Worm (Caenorhabditis elegans) whole organism, L4 larva: Measurements from ENCODE around the gene C49H3.16.

ENCODE experiments used
- D1046.2 ChIP-seq: fragments of 200-800 bp; sonication (Bioruptor generic); IDR thresholded peaks from 2 replicates; pipeline ENCODE4 v1.3.6; 2022; ENCODE audit warnings: missing genetic modification characterization, missing compliant biosample characterization
- F10B5.3 ChIP-seq: sonication (generic microtip); optimal IDR thresholded peaks from 2 replicates; lab custom pipeline; 2016; ENCODE audit warnings: mild to moderate bottlenecking, missing genetic modification characterization, missing compliant biosample characterization
- F49E8.2 ChIP-seq: sonication (generic microtip); optimal IDR thresholded peaks from 2 replicates; lab custom pipeline; 2016; ENCODE audit warnings: missing compliant biosample characterization, mild to moderate bottlenecking, missing genetic modification characterization, borderline replicate concordance
- R02D3.7 ChIP-seq: fragments of 150-350 bp; sonication (generic microtip); optimal IDR thresholded peaks from 3 replicates; lab custom pipeline; 2014; ENCODE audit warnings: missing biosample characterization, missing genetic modification characterization
- T20F7.1 ChIP-seq: fragments of 200-800 bp; sonication (Bioruptor generic); optimal IDR thresholded peaks from 2 replicates; lab custom pipeline; 2018; ENCODE audit warnings: mild to moderate bottlenecking, missing genetic modification characterization, missing compliant biosample characterization
- T26A8.4 ChIP-seq: fragments of 200-800 bp; sonication (Bioruptor generic); IDR thresholded peaks from 2 replicates; pipeline ENCODE4 v1.3.6; 2022; ENCODE audit warnings: missing genetic modification characterization, missing compliant biosample characterization
- Y48G9A.11 ChIP-seq: fragments of 200-800 bp; sonication (Bioruptor generic); IDR thresholded peaks from 2 replicates; pipeline ENCODE4 v1.3.6; 2022; ENCODE audit warnings: missing genetic modification reagents, missing genetic modification characterization, missing compliant biosample characterization
- Y5F2A.4 ChIP-seq: fragments of 200-800 bp; sonication (Bioruptor generic); optimal IDR thresholded peaks from 2 replicates; lab custom pipeline; 2018; ENCODE audit warnings: mild to moderate bottlenecking, missing genetic modification characterization, missing compliant biosample characterization
- ZK337.2 ChIP-seq: fragments of 200-800 bp; sonication (Bioruptor generic); IDR thresholded peaks from 2 replicates; pipeline ENCODE4 v1.3.6; 2022; ENCODE audit warnings: missing genetic modification reagents, missing genetic modification characterization, missing compliant biosample characterization
- ZK546.5 ChIP-seq, 2 experiments: sonication (generic microtip); optimal IDR thresholded peaks; 2 replicates each; lab custom pipeline; 2017; ENCODE audit warnings: missing biosample characterization in 2 of 2, missing genetic modification characterization in 2 of 2
- aha-1 ChIP-seq: fragments of 150-350 bp; peaks from one replicate; lab custom pipeline; 2014; ENCODE audit warnings: missing biosample characterization, missing genetic modification characterization
- ama-1 ChIP-seq: fragments of 150-350 bp; optimal IDR thresholded peaks from 2 replicates; lab custom pipeline; 2014; ENCODE audit warnings: inconsistent platforms, mixed read lengths
- ceh-28 ChIP-seq: fragments of 150-350 bp; optimal IDR thresholded peaks from 2 replicates; lab custom pipeline; 2014; ENCODE audit warnings: missing biosample characterization, missing genetic modification reagents, missing genetic modification characterization
- ceh-62 ChIP-seq: sonication (generic microtip); optimal IDR thresholded peaks from 2 replicates; lab custom pipeline; 2017; ENCODE audit warnings: missing biosample characterization, missing genetic modification characterization
- ctbp-1 ChIP-seq: fragments of 200-800 bp; sonication (Bioruptor generic); IDR thresholded peaks from 2 replicates; pipeline ENCODE4 v1.3.6; 2022; ENCODE audit warnings: missing genetic modification reagents, missing genetic modification characterization, missing compliant biosample characterization
- daf-12 ChIP-seq: fragments of 150-350 bp; optimal IDR thresholded peaks from 2 replicates; lab custom pipeline; 2014; ENCODE audit warnings: missing biosample characterization, missing genetic modification reagents, missing genetic modification characterization
- daf-16 ChIP-seq, 3 experiments: sonication (generic microtip); optimal IDR thresholded peaks; 2 replicates each; lab custom pipeline; 2016 to 2017; ENCODE audit warnings: missing genetic modification characterization in 3 of 3, missing genetic modification reagents in 3 of 3, mild to moderate bottlenecking in 2 of 3, missing compliant biosample characterization in 2 of 3, missing biosample characterization in 1 of 3, moderate library complexity in 1 of 3
- dmd-6 ChIP-seq: fragments of 200-800 bp; sonication (Bioruptor generic); IDR thresholded peaks from 2 replicates; pipeline ENCODE4 v1.3.6; 2022; ENCODE audit warnings: missing genetic modification reagents, missing genetic modification characterization, missing compliant biosample characterization
- dmd-8 ChIP-seq: fragments of 200-800 bp; sonication (Bioruptor generic); IDR thresholded peaks from 2 replicates; pipeline ENCODE4 v1.3.6; 2022; ENCODE audit warnings: missing genetic modification characterization, missing compliant biosample characterization
- dpl-1 ChIP-seq: fragments of 150-350 bp; optimal IDR thresholded peaks from 2 replicates; lab custom pipeline; 2014; ENCODE audit warnings: missing biosample characterization, missing genetic modification reagents, missing genetic modification characterization
- dve-1 ChIP-seq: sonication (generic microtip); optimal IDR thresholded peaks from 2 replicates; lab custom pipeline; 2017; ENCODE audit warnings: antibody characterized with exemption, mild to moderate bottlenecking, missing genetic modification characterization, missing compliant biosample characterization; ENCODE audit not compliant: insufficient read depth
- fos-1 ChIP-seq: fragments of 150-350 bp; optimal IDR thresholded peaks from 2 replicates; lab custom pipeline; 2014; ENCODE audit warnings: missing biosample characterization, missing genetic modification characterization
- gei-8 ChIP-seq: fragments of 200-800 bp; sonication (Bioruptor generic); optimal IDR thresholded peaks from 2 replicates; lab custom pipeline; 2018; ENCODE audit warnings: mild to moderate bottlenecking, missing genetic modification characterization, missing compliant biosample characterization
- hif-1 ChIP-seq, 2 experiments: sonication (generic microtip); optimal IDR thresholded peaks; 2 replicates each; lab custom pipeline; 2016 to 2017; ENCODE audit warnings: missing compliant biosample characterization in 2 of 2, missing genetic modification characterization in 2 of 2, missing genetic modification reagents in 2 of 2, missing genotype in 2 of 2, mild to moderate bottlenecking in 1 of 2
- hlh-11 ChIP-seq: fragments of 200-800 bp; sonication (Bioruptor generic); optimal IDR thresholded peaks from 2 replicates; lab custom pipeline; 2018; ENCODE audit warnings: mild to moderate bottlenecking, missing genetic modification characterization, missing compliant biosample characterization
- hlh-30 ChIP-seq: sonication (generic microtip); optimal IDR thresholded peaks from 2 replicates; lab custom pipeline; 2017; ENCODE audit warnings: antibody characterized with exemption, mild to moderate bottlenecking, missing genetic modification characterization, missing compliant biosample characterization; ENCODE audit not compliant: insufficient read depth
- hmg-1.1 ChIP-seq: fragments of 200-800 bp; sonication (Bioruptor generic); IDR thresholded peaks from 2 replicates; pipeline ENCODE4 v1.3.6; 2022; ENCODE audit warnings: missing genetic modification reagents, missing genetic modification characterization, missing compliant biosample characterization
- jun-1 ChIP-seq: fragments of 150-350 bp; optimal IDR thresholded peaks from 2 replicates; lab custom pipeline; 2014; ENCODE audit warnings: missing biosample characterization, missing genetic modification reagents, missing genetic modification characterization
- lim-7 ChIP-seq: fragments of 200-800 bp; sonication (Bioruptor generic); IDR thresholded peaks from 2 replicates; pipeline ENCODE4 v1.3.6; 2022; ENCODE audit warnings: missing genetic modification characterization, missing compliant biosample characterization
- lsy-2 ChIP-seq, 2 experiments: fragments of 150-350 bp in 1 of 2; sonication (generic microtip) in 1 of 2; optimal IDR thresholded peaks; 2 replicates each; lab custom pipeline; 2014 to 2017; ENCODE audit warnings: missing biosample characterization in 2 of 2, missing genetic modification characterization in 2 of 2
- mdl-1 ChIP-seq, 2 experiments: fragments of 150-350 bp in 1 of 2; sonication (generic microtip) in 1 of 2; optimal IDR thresholded peaks; 2 replicates each; lab custom pipeline; 2014 to 2017; ENCODE audit warnings: missing biosample characterization in 2 of 2, missing genetic modification characterization in 2 of 2
- mep-1 ChIP-seq: fragments of 150-350 bp; sonication (generic microtip); optimal IDR thresholded peaks from 3 replicates; lab custom pipeline; 2014; ENCODE audit warnings: missing biosample characterization, missing genetic modification characterization
- mes-2 ChIP-seq: sonication (generic microtip); optimal IDR thresholded peaks from 2 replicates; lab custom pipeline; 2016; ENCODE audit warnings: missing genotype, mild to moderate bottlenecking, missing genetic modification characterization, missing compliant biosample characterization; ENCODE audit not compliant: poor library complexity, severe bottlenecking
- mxl-3 ChIP-seq: fragments of 200-800 bp; sonication (Bioruptor generic); optimal IDR thresholded peaks from 2 replicates; lab custom pipeline; 2018; ENCODE audit warnings: mild to moderate bottlenecking, missing genetic modification characterization, missing compliant biosample characterization
- nhr-10 ChIP-seq: fragments of 150-350 bp; optimal IDR thresholded peaks from 2 replicates; lab custom pipeline; 2014; ENCODE audit warnings: missing biosample characterization, missing genetic modification characterization
- nhr-237 ChIP-seq: sonication (generic microtip); optimal IDR thresholded peaks from 2 replicates; lab custom pipeline; 2017; ENCODE audit warnings: missing biosample characterization, missing genetic modification characterization
- nhr-6 ChIP-seq: fragments of 150-350 bp; optimal IDR thresholded peaks from 2 replicates; lab custom pipeline; 2014; ENCODE audit warnings: missing biosample characterization, missing genetic modification characterization
- nhr-77 ChIP-seq: fragments of 150-350 bp; optimal IDR thresholded peaks from 2 replicates; lab custom pipeline; 2014; ENCODE audit warnings: missing biosample characterization, missing genetic modification characterization
- pqm-1 ChIP-seq: sonication (generic microtip); optimal IDR thresholded peaks from 2 replicates; lab custom pipeline; 2017; ENCODE audit warnings: missing biosample characterization, missing genetic modification characterization
- snpc-1.2 ChIP-seq: fragments of 200-800 bp; sonication (Bioruptor generic); IDR thresholded peaks from 2 replicates; pipeline ENCODE4 v1.3.6; 2022; ENCODE audit warnings: missing genetic modification reagents, missing genetic modification characterization, missing compliant biosample characterization
- spr-1 ChIP-seq: sonication (generic microtip); optimal IDR thresholded peaks from 2 replicates; lab custom pipeline; 2016; ENCODE audit warnings: mild to moderate bottlenecking, missing genetic modification characterization, missing compliant biosample characterization
- spr-3 ChIP-seq: fragments of 200-800 bp; sonication (Bioruptor generic); optimal IDR thresholded peaks from 2 replicates; lab custom pipeline; 2018; ENCODE audit warnings: mild to moderate bottlenecking, missing genetic modification characterization, missing compliant biosample characterization
- tag-97 ChIP-seq: fragments of 200-800 bp; sonication (Bioruptor generic); IDR thresholded peaks from 2 replicates; pipeline ENCODE4 v1.3.6; 2022; ENCODE audit warnings: missing genetic modification characterization, missing compliant biosample characterization
- unc-39 ChIP-seq: sonication (generic microtip); optimal IDR thresholded peaks from 2 replicates; lab custom pipeline; 2017; ENCODE audit warnings: missing biosample characterization, missing genetic modification characterization
- unc-62 ChIP-seq, 3 experiments: fragments of 150-350 bp in 1 of 3; sonication (generic microtip); optimal IDR thresholded peaks in 2 of 3; peaks in 1 of 3; 1 replicate in 1 of 3; 2 replicates in 2 of 3; lab custom pipeline; 2014 to 2017; ENCODE audit warnings: missing biosample characterization in 3 of 3, missing genetic modification characterization in 3 of 3, missing genetic modification reagents in 3 of 3, missing genotype in 1 of 3
- vab-7 ChIP-seq: fragments of 200-800 bp; sonication (Bioruptor generic); IDR thresholded peaks from 2 replicates; pipeline ENCODE4 v1.3.6; 2022; ENCODE audit warnings: missing genetic modification reagents, missing genetic modification characterization, missing compliant biosample characterization
- zfp-2 ChIP-seq: sonication (generic microtip); optimal IDR thresholded peaks from 2 replicates; lab custom pipeline; 2016; ENCODE audit warnings: mild to moderate bottlenecking, missing genetic modification characterization, missing compliant biosample characterization
- zip-2 ChIP-seq: fragments of 150-350 bp; optimal IDR thresholded peaks from 2 replicates; lab custom pipeline; 2014; ENCODE audit warnings: missing biosample characterization, missing genetic modification characterization

Gene C49H3.16

DNA sequence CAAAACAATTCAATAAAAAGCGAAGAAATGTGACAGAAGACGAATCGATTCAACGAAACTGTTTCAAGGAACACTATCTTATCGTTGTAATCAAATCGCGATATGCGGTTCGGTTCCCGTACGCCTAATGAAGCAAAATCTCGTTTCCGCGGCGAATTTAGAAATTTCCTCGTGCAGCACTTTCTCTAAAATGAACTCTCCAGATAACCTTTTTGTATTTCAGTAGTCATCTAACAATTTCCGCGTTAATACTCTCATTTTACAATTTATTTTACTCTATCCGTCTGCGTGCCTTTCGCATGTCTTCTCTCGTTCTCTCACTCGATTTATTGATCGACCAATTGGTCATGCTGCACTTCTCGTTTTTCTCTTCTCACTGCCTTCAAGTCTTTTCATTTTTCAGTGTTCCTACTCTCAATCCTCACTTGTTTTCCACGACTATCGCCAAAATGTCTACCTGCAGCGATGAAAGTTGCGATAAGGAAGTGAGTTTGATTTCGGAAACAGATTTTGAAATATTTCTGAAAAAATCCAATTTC lies 10.0 kb upstream of the C49H3.16 start, which contains the start of the genes npp-27 and ntl-4:
Gene npp-27, minus strand, starts transcription at position 51 of the 539 bp plus-strand sequence.
Gene ntl-4, plus strand, starts transcription at position 379 of the 539 bp plus-strand sequence.
- TF ChIP-seq T26A8.4 (peak; percentile 11; the same call in 1 of the 2 replicates), ctbp-1 (GFP tag; lab: Robert Waterston, UW) (0 out of 2 replicates have a peak, but pooled peaks have one; percentile 43), snpc-1.2 (GFP tag; lab: Robert Waterston, UW) (no peak), nhr-237 (tag; lab: Kevin White, UChicago) (no peak), hlh-30 (tag; lab: Kevin White, UChicago) (peak; percentile 75), daf-12 (no peak), mdl-1 (tag; optimal IDR thresholded peaks at IDR 0.05; lab: Kevin White, UChicago) (peak in 1 of 2 experiments; percentile 6), fos-1 (no peak), spr-3 (no peak), hif-1 (tag; optimal IDR thresholded peaks at IDR 0.05; lab: Kevin White, UChicago) (peak in 1 of 2 experiments; percentile 15), hlh-11 (peak; percentile 18), zip-2 (tag; lab: Kevin White, UChicago) (no peak), daf-16 (GFP tag; optimal IDR thresholded peaks at IDR 0.05; lab: Kevin White, UChicago) (no peak), daf-16 (tag; optimal IDR thresholded peaks at IDR 0.05; lab: Kevin White, UChicago) (peak; percentile 42), Y48G9A.11 (GFP tag; lab: Robert Waterston, UW) (no peak), dmd-6 (GFP tag; lab: Robert Waterston, UW) (0 out of 2 replicates have a peak, but pooled peaks have one; percentile 5), mep-1 (tag; lab: Kevin White, UChicago) (peak; percentile 4), ceh-28 (tag; lab: Kevin White, UChicago) (no peak), dpl-1 (GFP tag; lab: Kevin White, UChicago) (no peak), zfp-2 (no peak), vab-7 (GFP tag; lab: Robert Waterston, UW) (no peak), lsy-2 (tag; optimal IDR thresholded peaks at IDR 0.05; lab: Kevin White, UChicago) (peak in 1 of 2 experiments; percentile 60), ZK546.5 (tag; optimal IDR thresholded peaks at IDR 0.05; lab: Kevin White, UChicago) (no peak), ZK337.2 (GFP tag; lab: Robert Waterston, UW) (no peak), T20F7.1 (GFP tag; lab: Kevin White, UChicago) (no peak), gei-8 (GFP tag; lab: Kevin White, UChicago) (no peak), nhr-10 (tag; lab: Kevin White, UChicago) (no peak), pqm-1 (tag; lab: Kevin White, UChicago) (no peak), mxl-3 (GFP tag; lab: Kevin White, UChicago) (peak; percentile 40), mes-2 (peak; percentile 8), ceh-62 (tag; lab: Kevin White, UChicago) (no peak), Y5F2A.4 (GFP tag; lab: Kevin White, UChicago) (no peak), jun-1 (tag; lab: Kevin White, UChicago) (no peak), dve-1 (tag; lab: Kevin White, UChicago) (peak; percentile 3), F10B5.3 (tag; lab: Kevin White, UChicago) (no peak), hmg-1.1 (GFP tag; lab: Robert Waterston, UW) (0 out of 2 replicates have a peak, but pooled peaks have one; percentile 27)

- TF ChIP-seq dmd-6 (GFP tag; lab: Robert Waterston, UW) (no peak), R02D3.7 (no peak), ama-1 (lab: Kevin White, UChicago) (peak; percentile 38), ZK337.2 (GFP tag; lab: Robert Waterston, UW) (no peak), unc-39 (tag; lab: Kevin White, UChicago) (no peak), unc-62 (GFP tag; optimal IDR thresholded peaks at IDR 0.05 in 1 of 2; lab: Kevin White, UChicago) (no peak), unc-62 (tag; optimal IDR thresholded peaks at IDR 0.05; lab: Kevin White, UChicago) (no peak), nhr-77 (tag; lab: Kevin White, UChicago) (no peak), spr-1 (tag; lab: Kevin White, UChicago) (no peak), D1046.2 (GFP tag; lab: Robert Waterston, UW) (no peak), F49E8.2 (no peak), ZK546.5 (tag; optimal IDR thresholded peaks at IDR 0.05; lab: Kevin White, UChicago) (no peak), tag-97 (GFP tag; lab: Robert Waterston, UW) (no peak), T20F7.1 (GFP tag; lab: Kevin White, UChicago) (peak; percentile 8), nhr-6 (tag; lab: Kevin White, UChicago) (no peak), dmd-8 (GFP tag; lab: Robert Waterston, UW) (no peak), aha-1 (tag; lab: Kevin White, UChicago) (peak; percentile 69), hif-1 (tag; optimal IDR thresholded peaks at IDR 0.05; lab: Kevin White, UChicago) (no peak), dve-1 (tag; lab: Kevin White, UChicago) (no peak), lim-7 (GFP tag; lab: Robert Waterston, UW) (no peak)
These were observed 5.2 kb upstream of the C49H3.16 start, which contains the start of gene C49H3.4 for ce11 chrIV:7914991-7915390. Gene C49H3.4, plus strand, starts transcription at chrIV:7915291.
